Fruit fly (Drosophila melanogaster) whole organism, embryonic: ENCODE results near the gene CG18213.

ENCODE experiments used
- C15 ChIP-seq: fragments of 200-800 bp; sonication (Bioruptor generic); IDR thresholded peaks from 3 replicates; pipeline ENCODE4 v1.3.6; 2022; ENCODE audit warnings: missing biosample characterization, missing genetic modification characterization
- CG10147 ChIP-seq: fragments of 200-800 bp; sonication (Bioruptor generic); optimal IDR thresholded peaks from 2 replicates; lab custom pipeline; 2019; ENCODE audit warnings: missing biosample characterization, mild to moderate bottlenecking, missing genetic modification characterization, moderate library complexity
- CG10274 ChIP-seq: fragments of 200-800 bp; sonication (Bioruptor generic); optimal IDR thresholded peaks from 3 replicates; lab custom pipeline; 2017; ENCODE audit warnings: missing biosample characterization, mild to moderate bottlenecking, missing genetic modification characterization
- CG11085 ChIP-seq: fragments of 200-800 bp; sonication (Bioruptor generic); IDR thresholded peaks from 2 replicates; pipeline ENCODE4 v1.3.6; 2022; ENCODE audit warnings: missing biosample characterization, missing genetic modification characterization
- CG1233 ChIP-seq: fragments of 200-800 bp; sonication (Bioruptor generic); optimal IDR thresholded peaks from 4 replicates; lab custom pipeline; 2018; ENCODE audit warnings: missing biosample characterization, mild to moderate bottlenecking, missing genetic modification characterization
- CG13287 ChIP-seq: fragments of 200-800 bp; sonication (Bioruptor generic); IDR thresholded peaks from 2 replicates; pipeline ENCODE4 v1.3.6; 2022; ENCODE audit warnings: missing biosample characterization, missing genetic modification characterization; ENCODE audit not compliant: partially characterized antibody
- CG13775 ChIP-seq: fragments of 200-800 bp; sonication (Bioruptor generic); optimal IDR thresholded peaks from 3 replicates; lab custom pipeline; 2017; ENCODE audit warnings: missing biosample characterization, mild to moderate bottlenecking, missing genetic modification characterization
- CG14710 ChIP-seq: fragments of 200-800 bp; sonication (Bioruptor generic); optimal IDR thresholded peaks from 3 replicates; lab custom pipeline; 2019; ENCODE audit warnings: missing biosample characterization, mild to moderate bottlenecking, missing genetic modification characterization, moderate library complexity
- CG15601 ChIP-seq: fragments of 200-800 bp; sonication (Bioruptor generic); optimal IDR thresholded peaks from 3 replicates; lab custom pipeline; 2019; ENCODE audit warnings: missing biosample characterization, mild to moderate bottlenecking, missing genetic modification characterization, moderate library complexity
- CG1603 ChIP-seq: fragments of 200-800 bp; sonication (Bioruptor generic); optimal IDR thresholded peaks from 2 replicates; lab custom pipeline; 2019; ENCODE audit warnings: missing biosample characterization, mild to moderate bottlenecking, missing genetic modification characterization, moderate library complexity
- CG16815 ChIP-seq: fragments of 200-800 bp; sonication (Bioruptor generic); optimal IDR thresholded peaks from 3 replicates; lab custom pipeline; 2017; ENCODE audit warnings: missing biosample characterization, mild to moderate bottlenecking, missing genetic modification characterization
- CG2712 ChIP-seq: fragments of 200-800 bp; optimal IDR thresholded peaks from 3 replicates; lab custom pipeline; 2019; ENCODE audit warnings: missing biosample characterization, mild to moderate bottlenecking, missing genetic modification characterization, moderate library complexity
- CG30403 ChIP-seq: fragments of 200-800 bp; sonication (Bioruptor generic); optimal IDR thresholded peaks from 3 replicates; lab custom pipeline; 2016; ENCODE audit warnings: missing biosample characterization, missing genetic modification characterization
- CG43689 ChIP-seq: fragments of 200-800 bp; sonication (Bioruptor generic); IDR thresholded peaks from 2 replicates; pipeline ENCODE4 v1.3.6; 2022; ENCODE audit warnings: missing biosample characterization, missing genetic modification characterization
- CG8281 ChIP-seq: fragments of 200-800 bp; sonication (Bioruptor generic); optimal IDR thresholded peaks from 2 replicates; lab custom pipeline; 2018; ENCODE audit warnings: missing biosample characterization, mild to moderate bottlenecking, missing genetic modification characterization, moderate library complexity
- CG8478 ChIP-seq: fragments of >200 bp; optimal IDR thresholded peaks from 2 replicates; lab custom pipeline; 2018
- CG9215 ChIP-seq: fragments of 200-800 bp; sonication (Bioruptor generic); IDR thresholded peaks from 2 replicates; pipeline ENCODE4 v1.3.6; 2022; ENCODE audit warnings: missing biosample characterization, missing genetic modification characterization
- CG9932 ChIP-seq: fragments of 200-800 bp; sonication (Bioruptor generic); IDR thresholded peaks from 2 replicates; pipeline ENCODE4 v1.3.6; 2022; ENCODE audit warnings: missing biosample characterization, missing genetic modification characterization
- CkIIα-i1 ChIP-seq: fragments of 200-800 bp; sonication (Bioruptor generic); IDR thresholded peaks from 2 replicates; pipeline ENCODE4 v1.3.6; 2022; ENCODE audit warnings: missing biosample characterization, missing genetic modification characterization
- CoRest ChIP-seq: fragments of 200-800 bp; sonication (Bioruptor generic); optimal IDR thresholded peaks from 3 replicates; lab custom pipeline; 2018; ENCODE audit warnings: missing biosample characterization, mild to moderate bottlenecking, missing genetic modification characterization, moderate library complexity
- Gug ChIP-seq: fragments of 200-800 bp; sonication (Bioruptor generic); IDR thresholded peaks from 4 replicates; pipeline ENCODE4 v1.3.6; 2022; ENCODE audit warnings: missing biosample characterization, missing genetic modification characterization
- HLH4C ChIP-seq: fragments of 200-800 bp; sonication (Bioruptor generic); IDR thresholded peaks from 3 replicates; pipeline ENCODE4 v1.3.6; 2022; ENCODE audit warnings: missing biosample characterization, missing genetic modification characterization; ENCODE audit not compliant: partially characterized antibody
- HLHmδ ChIP-seq: fragments of 200-800 bp; sonication (Bioruptor generic); optimal IDR thresholded peaks from 2 replicates; lab custom pipeline; 2018; ENCODE audit warnings: missing biosample characterization, mild to moderate bottlenecking, missing genetic modification characterization, moderate library complexity
- HmgD ChIP-seq: fragments of 200-800 bp; sonication (Bioruptor generic); optimal IDR thresholded peaks from 3 replicates; lab custom pipeline; 2016; ENCODE audit warnings: missing biosample characterization, missing genetic modification characterization
- Hsf ChIP-seq: fragments of 200-800 bp; sonication (Bioruptor generic); optimal IDR thresholded peaks from 3 replicates; lab custom pipeline; 2016; ENCODE audit warnings: missing biosample characterization, missing genetic modification characterization
- Lpt ChIP-seq: fragments of >200 bp; optimal IDR thresholded peaks from 2 replicates; lab custom pipeline; 2018; ENCODE audit warnings: missing biosample characterization, missing genetic modification characterization
- MTF-1 ChIP-seq: fragments of 200-800 bp; sonication (Bioruptor generic); optimal IDR thresholded peaks from 2 replicates; lab custom pipeline; 2018; ENCODE audit warnings: missing biosample characterization, mild to moderate bottlenecking, missing genetic modification characterization, borderline replicate concordance
- Side ChIP-seq: fragments of 200-800 bp; sonication (Bioruptor generic); optimal IDR thresholded peaks from 2 replicates; lab custom pipeline; 2016; ENCODE audit warnings: missing biosample characterization, missing genetic modification characterization
- Sin3A ChIP-seq: fragments of >200 bp; optimal IDR thresholded peaks from 2 replicates; lab custom pipeline; 2018
- Ssrp ChIP-seq: fragments of 200-800 bp; sonication (Bioruptor generic); optimal IDR thresholded peaks from 2 replicates; lab custom pipeline; 2018; ENCODE audit warnings: missing biosample characterization, mild to moderate bottlenecking, missing genetic modification characterization, moderate library complexity
- Taf1 ChIP-seq: fragments of 200-800 bp; sonication (Bioruptor generic); IDR thresholded peaks from 2 replicates; pipeline ENCODE4 v1.3.6; 2022; ENCODE audit warnings: missing biosample characterization, missing genetic modification characterization
- Tbp ChIP-seq: fragments of >200 bp; optimal IDR thresholded peaks from 2 replicates; lab custom pipeline; 2018; ENCODE audit warnings: missing biosample characterization, missing genetic modification characterization
- Trl ChIP-seq, 3 experiments: fragments of >200 bp in 2 of 3; fragments of 200-800 bp in 1 of 3; sonication (Bioruptor generic) in 1 of 3; optimal IDR thresholded peaks; 2 replicates in 1 of 3; 3 replicates in 2 of 3; lab custom pipeline; 2016 to 2017; ENCODE audit warnings: missing biosample characterization in 1 of 3, missing genetic modification characterization in 1 of 3
- croc ChIP-seq: fragments of 200-800 bp; sonication (Bioruptor generic); conservative IDR thresholded peaks from 3 replicates; pipeline ENCODE4 v1.3.6; 2022; ENCODE audit warnings: missing biosample characterization, missing genetic modification characterization
- dati ChIP-seq: fragments of 200-800 bp; sonication (Bioruptor generic); IDR thresholded peaks from 2 replicates; pipeline ENCODE4 v1.3.6; 2022; ENCODE audit warnings: missing biosample characterization, missing genetic modification characterization
- fd64A ChIP-seq: fragments of 200-800 bp; sonication (Bioruptor generic); optimal IDR thresholded peaks from 3 replicates; lab custom pipeline; 2018; ENCODE audit warnings: missing biosample characterization, mild to moderate bottlenecking, missing genetic modification characterization
- fu2 ChIP-seq: fragments of 200-800 bp; sonication (Bioruptor generic); optimal IDR thresholded peaks from 2 replicates; lab custom pipeline; 2016; ENCODE audit warnings: missing biosample characterization, missing genetic modification characterization
- h ChIP-seq: fragments of >200 bp; optimal IDR thresholded peaks from 2 replicates; lab custom pipeline; 2017
- hb ChIP-seq: fragments of 200-800 bp; sonication (Bioruptor generic); IDR thresholded peaks from 3 replicates; pipeline ENCODE4 v1.3.6; 2022; ENCODE audit warnings: missing biosample characterization, missing genetic modification characterization; ENCODE audit not compliant: partially characterized antibody
- her ChIP-seq: fragments of 200-800 bp; sonication (Bioruptor generic); optimal IDR thresholded peaks from 2 replicates; lab custom pipeline; 2016; ENCODE audit warnings: missing biosample characterization, missing genetic modification characterization
- inv ChIP-seq: fragments of 200-800 bp; sonication (Bioruptor generic); IDR thresholded peaks from 2 replicates; pipeline ENCODE4 v1.3.6; 2022; ENCODE audit warnings: missing biosample characterization, missing genetic modification characterization; ENCODE audit not compliant: partially characterized antibody
- kah ChIP-seq: fragments of 200-800 bp; sonication (Bioruptor generic); optimal IDR thresholded peaks from 2 replicates; lab custom pipeline; 2018; ENCODE audit warnings: missing biosample characterization, mild to moderate bottlenecking, missing genetic modification characterization
- nau ChIP-seq: fragments of 200-800 bp; sonication (Bioruptor generic); optimal IDR thresholded peaks from 3 replicates; lab custom pipeline; 2017; ENCODE audit warnings: missing biosample characterization, mild to moderate bottlenecking, missing genetic modification characterization, missing genetic modification reagents
- odd ChIP-seq: fragments of 200-800 bp; sonication (Bioruptor generic); optimal IDR thresholded peaks from 2 replicates; lab custom pipeline; 2017; ENCODE audit warnings: missing biosample characterization, mild to moderate bottlenecking, missing genetic modification characterization
- phol ChIP-seq: fragments of 200-800 bp; sonication (Bioruptor generic); optimal IDR thresholded peaks from 3 replicates; lab custom pipeline; 2018; ENCODE audit warnings: missing biosample characterization, mild to moderate bottlenecking, missing genetic modification characterization, moderate library complexity
- prd ChIP-seq, 3 experiments: fragments of >200 bp in 2 of 3; fragments of 200-800 bp in 1 of 3; sonication (Bioruptor generic) in 1 of 3; optimal IDR thresholded peaks in 2 of 3; IDR thresholded peaks in 1 of 3; 2 replicates in 2 of 3; 3 replicates in 1 of 3; pipeline versions ENCODE4 v1.3.6 to Lab custom; 2017 to 2022; ENCODE audit warnings: missing biosample characterization in 1 of 3, missing genetic modification characterization in 1 of 3
- sens ChIP-seq: fragments of 200-800 bp; sonication (Bioruptor generic); peaks from one replicate; lab custom pipeline; 2016; ENCODE audit warnings: missing biosample characterization, missing genetic modification characterization
- sim ChIP-seq: fragments of 200-800 bp; sonication (Bioruptor generic); IDR thresholded peaks from 2 replicates; pipeline ENCODE4 v1.3.6; 2022; ENCODE audit warnings: missing biosample characterization, missing genetic modification characterization
- tna ChIP-seq: fragments of 200-800 bp; sonication (Bioruptor generic); IDR thresholded peaks from 2 replicates; pipeline ENCODE4 v1.3.6; 2022; ENCODE audit warnings: missing biosample characterization, missing genetic modification characterization; ENCODE audit not compliant: partially characterized antibody
- vfl ChIP-seq: fragments of 200-800 bp; sonication (Bioruptor generic); optimal IDR thresholded peaks from 2 replicates; lab custom pipeline; 2016; ENCODE audit warnings: missing biosample characterization, missing genetic modification characterization
- zf30C ChIP-seq: fragments of 200-800 bp; sonication (Bioruptor generic); optimal IDR thresholded peaks from 3 replicates; lab custom pipeline; 2018; ENCODE audit warnings: missing biosample characterization, mild to moderate bottlenecking, missing genetic modification characterization

The CG18213 gene

DNA sequence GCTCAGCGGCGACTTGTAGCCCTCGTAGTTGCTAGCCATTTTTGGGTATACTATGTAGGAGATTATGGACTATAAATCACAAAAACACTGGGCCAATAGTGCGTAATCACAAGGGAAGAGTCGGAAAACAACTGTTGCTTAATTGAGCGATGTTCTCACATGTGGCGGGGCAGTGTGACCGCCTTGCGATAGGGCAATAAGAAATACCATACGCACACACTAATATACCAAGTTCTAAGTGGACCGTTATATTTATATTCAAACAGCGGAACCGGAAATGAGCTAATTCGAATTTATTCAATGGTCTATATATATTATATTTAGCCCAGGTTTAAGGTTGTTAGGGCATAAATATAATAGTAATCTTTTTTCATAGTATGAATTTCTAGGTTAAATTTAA lies 19.0 kb downstream of the CG18213 start, which contains the start of gene Adsl (continued):
- TF ChIP-seq HLHmδ (GFP tag; lab: Kevin White, UChicago) (peak; percentile 67), CG10274 (GFP tag; lab: Kevin White, UChicago) (peak; percentile 34), Hsf (GFP tag; lab: Kevin White, UChicago) (peak; percentile 32), CkIIα-i1 (no peak), Gug (GFP tag; lab: Robert Waterston, UW) (no peak), fd64A (GFP tag; lab: Kevin White, UChicago) (peak; percentile 72), CG11085 (no peak), CG9932 (GFP tag; lab: Robert Waterston, UW) (no peak), sim (peak; percentile 69), Taf1 (no peak), inv (GFP tag; lab: Robert Waterston, UW) (no peak), C15 (GFP tag; lab: Robert Waterston, UW) (no peak), CG15601 (tag; lab: Kevin White, UChicago) (no peak), MTF-1 (GFP tag; lab: Kevin White, UChicago) (peak; percentile 88), Lpt (no peak), tna (GFP tag; lab: Robert Waterston, UW) (no peak), Trl (optimal IDR thresholded peaks at IDR 0.05; lab: Kevin White, UChicago) (no peak), Trl (GFP tag; optimal IDR thresholded peaks at IDR 0.05; lab: Kevin White, UChicago) (no peak), croc (0 out of 3 replicates have a peak, but pooled peaks have one; percentile 20), CG9215 (GFP tag; lab: Robert Waterston, UW) (no peak), CG14710 (tag; lab: Kevin White, UChicago) (peak; percentile 79), h (lab: Kevin White, UChicago) (no peak), Tbp (GFP tag; lab: Kevin White, UChicago) (no peak), sens (GFP tag; lab: Kevin White, UChicago) (peak; percentile 89), CG2712 (tag; lab: Kevin White, UChicago) (no peak), dati (GFP tag; lab: Robert Waterston, UW) (no peak), her (GFP tag; lab: Kevin White, UChicago) (no peak), kah (peak; percentile 82), vfl (GFP tag; lab: Kevin White, UChicago) (no peak), CG1233 (peak; percentile 72), CG43689 (GFP tag; lab: Robert Waterston, UW) (no peak), zf30C (GFP tag; lab: Kevin White, UChicago) (no peak), odd (GFP tag; lab: Kevin White, UChicago) (peak; percentile 79), CG13287 (GFP tag; lab: Robert Waterston, UW) (peak; percentile 60; the same call in 1 of the 2 replicates), CG13775 (GFP tag; lab: Kevin White, UChicago) (peak; percentile 81), Ssrp (no peak), HLH4C (GFP tag; lab: Robert Waterston, UW) (no peak), CG8478 (no peak), phol (peak; percentile 77), fu2 (GFP tag; lab: Kevin White, UChicago) (no peak), CoRest (tag; lab: Kevin White, UChicago) (peak; percentile 85), CG1603 (peak; percentile 84), hb (GFP tag; lab: Robert Waterston, UW) (no peak), CG10147 (GFP tag; lab: Kevin White, UChicago) (no peak), Sin3A (lab: Kevin White, UChicago) (no peak), prd (optimal IDR thresholded peaks at IDR 0.05; lab: Kevin White, UChicago) (no peak), prd (GFP tag; IDR thresholded peaks at IDR 0.05; lab: Robert Waterston, UW) (no peak), CG16815 (GFP tag; lab: Kevin White, UChicago) (no peak), nau (no peak), Side (peak; percentile 20), CG30403 (GFP tag; lab: Kevin White, UChicago) (peak; percentile 42), CG8281 (tag; lab: Kevin White, UChicago) (peak; percentile 30), HmgD (GFP tag; lab: Kevin White, UChicago) (no peak)
